Fruit fly (Drosophila melanogaster) whole organism, embryonic: Measurements from ENCODE around the gene scny.

ENCODE experiments used
- Abd-B ChIP-seq: fragments of 200-800 bp; sonication (Bioruptor generic); optimal IDR thresholded peaks from 2 replicates; lab custom pipeline; 2018; ENCODE audit warnings: missing biosample characterization, mild to moderate bottlenecking, missing genetic modification characterization, moderate library complexity
- Antp ChIP-seq: fragments of 200-800 bp; sonication (Bioruptor generic); optimal IDR thresholded peaks from 3 replicates; lab custom pipeline; 2016; ENCODE audit warnings: missing biosample characterization, missing genetic modification characterization
- Bteb2 ChIP-seq: fragments of 200-800 bp; sonication (Bioruptor generic); optimal IDR thresholded peaks from 2 replicates; lab custom pipeline; 2016; ENCODE audit warnings: missing biosample characterization, missing genetic modification characterization
- C15 ChIP-seq: fragments of 200-800 bp; sonication (Bioruptor generic); IDR thresholded peaks from 3 replicates; pipeline ENCODE4 v1.3.6; 2022; ENCODE audit warnings: missing biosample characterization, missing genetic modification characterization
- CG13624 ChIP-seq: fragments of 200-800 bp; sonication (Bioruptor generic); optimal IDR thresholded peaks from 2 replicates; lab custom pipeline; 2016; ENCODE audit warnings: missing biosample characterization, missing genetic modification characterization
- CG13775 ChIP-seq: fragments of 200-800 bp; sonication (Bioruptor generic); optimal IDR thresholded peaks from 3 replicates; lab custom pipeline; 2017; ENCODE audit warnings: missing biosample characterization, mild to moderate bottlenecking, missing genetic modification characterization
- CG14860 ChIP-seq: fragments of 200-800 bp; sonication (Bioruptor generic); IDR thresholded peaks from 3 replicates; pipeline ENCODE4 v1.3.6; 2022; ENCODE audit warnings: missing biosample characterization, missing genetic modification characterization; ENCODE audit not compliant: partially characterized antibody
- CG15696 ChIP-seq: fragments of 200-800 bp; sonication (Bioruptor generic); optimal IDR thresholded peaks from 2 replicates; lab custom pipeline; 2019; ENCODE audit warnings: missing biosample characterization, mild to moderate bottlenecking, missing genetic modification characterization, moderate library complexity
- CG16779 ChIP-seq: fragments of 200-800 bp; sonication (Bioruptor generic); IDR thresholded peaks from 2 replicates; pipeline ENCODE4 v1.3.6; 2022; ENCODE audit warnings: missing biosample characterization, missing genetic modification characterization
- CG17186 ChIP-seq: fragments of 200-800 bp; sonication (Bioruptor generic); optimal IDR thresholded peaks from 3 replicates; lab custom pipeline; 2017; ENCODE audit warnings: missing biosample characterization, missing genetic modification reagents, missing genetic modification characterization
- CG17359 ChIP-seq: fragments of 200-800 bp; sonication (Bioruptor generic); optimal IDR thresholded peaks from 3 replicates; lab custom pipeline; 2018; ENCODE audit warnings: missing biosample characterization, mild to moderate bottlenecking, missing genetic modification characterization, moderate library complexity
- CG17568 ChIP-seq: fragments of 200-800 bp; sonication (Bioruptor generic); optimal IDR thresholded peaks from 2 replicates; lab custom pipeline; 2018; ENCODE audit warnings: missing biosample characterization, mild to moderate bottlenecking, missing genetic modification characterization, moderate library complexity
- CG18011 ChIP-seq: fragments of 200-800 bp; sonication (Bioruptor generic); optimal IDR thresholded peaks from 2 replicates; lab custom pipeline; 2017; ENCODE audit warnings: missing biosample characterization, missing genetic modification characterization, mild to moderate bottlenecking, moderate library complexity, missing genotype
- CG1832 ChIP-seq: fragments of 200-800 bp; sonication (Bioruptor generic); optimal IDR thresholded peaks from 2 replicates; lab custom pipeline; 2017; ENCODE audit warnings: missing biosample characterization, mild to moderate bottlenecking, missing genetic modification characterization, inconsistent platforms
- CG3838 ChIP-seq: fragments of 200-800 bp; sonication (Bioruptor generic); optimal IDR thresholded peaks from 3 replicates; lab custom pipeline; 2016; ENCODE audit warnings: missing biosample characterization, missing genetic modification characterization
- CG42726 ChIP-seq: fragments of 200-800 bp; sonication (Bioruptor generic); IDR thresholded peaks from 2 replicates; pipeline ENCODE4 v1.3.6; 2022; ENCODE audit warnings: missing biosample characterization, missing genetic modification characterization; ENCODE audit not compliant: partially characterized antibody
- CG4360 ChIP-seq: fragments of 200-800 bp; sonication (Bioruptor generic); IDR thresholded peaks from 2 replicates; pipeline ENCODE4 v1.3.6; 2022; ENCODE audit warnings: missing biosample characterization, missing genetic modification characterization
- CG4820 ChIP-seq: fragments of 200-800 bp; sonication (Bioruptor generic); optimal IDR thresholded peaks from 3 replicates; lab custom pipeline; 2016; ENCODE audit warnings: missing biosample characterization, missing genetic modification characterization
- CG6654 ChIP-seq: fragments of 200-800 bp; sonication (Bioruptor generic); optimal IDR thresholded peaks from 2 replicates; lab custom pipeline; 2017; ENCODE audit warnings: missing biosample characterization, mild to moderate bottlenecking, missing genetic modification characterization
- CG7963 ChIP-seq: fragments of 200-800 bp; sonication (Bioruptor generic); IDR thresholded peaks from 3 replicates; pipeline ENCODE4 v1.3.6; 2022; ENCODE audit warnings: missing biosample characterization, missing genetic modification characterization; ENCODE audit not compliant: partially characterized antibody
- Deaf1 ChIP-seq: fragments of 200-800 bp; optimal IDR thresholded peaks from 3 replicates; lab custom pipeline; 2019; ENCODE audit warnings: missing biosample characterization, mild to moderate bottlenecking, missing genetic modification characterization, moderate library complexity
- Dip3 ChIP-seq: fragments of 200-800 bp; sonication (Bioruptor generic); optimal IDR thresholded peaks from 3 replicates; lab custom pipeline; 2016; ENCODE audit warnings: missing biosample characterization, missing genetic modification characterization
- Eip74EF ChIP-seq, 2 experiments: fragments of 200-800 bp in 1 of 2; fragments of >200 bp in 1 of 2; sonication (Bioruptor generic) in 1 of 2; optimal IDR thresholded peaks; 2 replicates each; lab custom pipeline; 2017 to 2019; ENCODE audit warnings: missing biosample characterization in 2 of 2, missing genetic modification characterization in 2 of 2, mild to moderate bottlenecking in 1 of 2, moderate library complexity in 1 of 2
- Hmr ChIP-seq: fragments of 200-800 bp; sonication (Bioruptor generic); optimal IDR thresholded peaks from 3 replicates; lab custom pipeline; 2017; ENCODE audit warnings: mild to moderate bottlenecking, missing biosample characterization, missing genetic modification reagents, missing genetic modification characterization
- Mes4 ChIP-seq: fragments of 200-800 bp; sonication (Bioruptor generic); optimal IDR thresholded peaks from 2 replicates; lab custom pipeline; 2016; ENCODE audit warnings: missing biosample characterization, missing genetic modification characterization
- Scr ChIP-seq: fragments of 200-800 bp; sonication (Bioruptor generic); IDR thresholded peaks from 2 replicates; pipeline ENCODE4 v1.3.6; 2022; ENCODE audit warnings: missing biosample characterization, missing genetic modification characterization; ENCODE audit not compliant: partially characterized antibody
- Side ChIP-seq: fragments of 200-800 bp; sonication (Bioruptor generic); optimal IDR thresholded peaks from 2 replicates; lab custom pipeline; 2016; ENCODE audit warnings: missing biosample characterization, missing genetic modification characterization
- ac ChIP-seq: fragments of 200-800 bp; sonication (Bioruptor generic); optimal IDR thresholded peaks from 3 replicates; lab custom pipeline; 2017; ENCODE audit warnings: missing biosample characterization, mild to moderate bottlenecking, missing genetic modification characterization
- ara ChIP-seq: fragments of 200-800 bp; sonication (Bioruptor generic); IDR thresholded peaks from 2 replicates; pipeline ENCODE4 v1.3.6; 2022; ENCODE audit warnings: missing biosample characterization, missing genetic modification characterization
- cas ChIP-seq: fragments of 200-800 bp; sonication (Bioruptor generic); IDR thresholded peaks from 2 replicates; pipeline ENCODE4 v1.3.6; 2022; ENCODE audit warnings: missing biosample characterization, missing genetic modification characterization
- cg ChIP-seq: fragments of 200-800 bp; sonication (Bioruptor generic); optimal IDR thresholded peaks from 3 replicates; lab custom pipeline; 2019; ENCODE audit warnings: missing biosample characterization, mild to moderate bottlenecking, missing genetic modification characterization, moderate library complexity
- crc ChIP-seq: fragments of 200-800 bp; sonication (Bioruptor generic); optimal IDR thresholded peaks from 2 replicates; lab custom pipeline; 2016; ENCODE audit warnings: missing biosample characterization, missing genetic modification characterization
- ftz-f1 ChIP-seq: fragments of 200-800 bp; sonication (Bioruptor generic); optimal IDR thresholded peaks from 2 replicates; lab custom pipeline; 2016; ENCODE audit warnings: missing biosample characterization, missing genetic modification characterization
- gem ChIP-seq: fragments of 200-800 bp; sonication (Bioruptor generic); optimal IDR thresholded peaks from 2 replicates; lab custom pipeline; 2019; ENCODE audit warnings: missing biosample characterization, mild to moderate bottlenecking, missing genetic modification characterization, moderate library complexity
- grau ChIP-seq: fragments of 200-800 bp; optimal IDR thresholded peaks from 3 replicates; lab custom pipeline; 2019; ENCODE audit warnings: missing biosample characterization, mild to moderate bottlenecking, missing genetic modification characterization, moderate library complexity
- gsb-n ChIP-seq: fragments of 200-800 bp; sonication (Bioruptor generic); optimal IDR thresholded peaks from 3 replicates; lab custom pipeline; 2018; ENCODE audit warnings: missing biosample characterization, mild to moderate bottlenecking, missing genetic modification characterization
- hth ChIP-seq: fragments of >200 bp; optimal IDR thresholded peaks from 2 replicates; lab custom pipeline; 2017; ENCODE audit warnings: inconsistent platforms
- inv ChIP-seq: fragments of 200-800 bp; sonication (Bioruptor generic); IDR thresholded peaks from 2 replicates; pipeline ENCODE4 v1.3.6; 2022; ENCODE audit warnings: missing biosample characterization, missing genetic modification characterization; ENCODE audit not compliant: partially characterized antibody
- knrl ChIP-seq: fragments of 200-800 bp; sonication (Bioruptor generic); IDR thresholded peaks from 3 replicates; pipeline ENCODE4 v1.3.6; 2022; ENCODE audit warnings: missing biosample characterization, missing genetic modification characterization; ENCODE audit not compliant: partially characterized antibody
- lola ChIP-seq, 3 experiments: fragments of >200 bp in 2 of 3; fragments of 200-800 bp in 1 of 3; sonication (Bioruptor generic) in 1 of 3; optimal IDR thresholded peaks; 2 replicates each; lab custom pipeline; 2017 to 2019; ENCODE audit warnings: missing biosample characterization in 3 of 3, missing genetic modification characterization in 3 of 3, mild to moderate bottlenecking in 1 of 3, moderate library complexity in 1 of 3
- nmo ChIP-seq: fragments of 200-800 bp; sonication (Bioruptor generic); optimal IDR thresholded peaks from 2 replicates; lab custom pipeline; 2018; ENCODE audit warnings: missing biosample characterization, mild to moderate bottlenecking, missing genetic modification characterization, moderate library complexity
- odd ChIP-seq: fragments of 200-800 bp; sonication (Bioruptor generic); optimal IDR thresholded peaks from 2 replicates; lab custom pipeline; 2017; ENCODE audit warnings: missing biosample characterization, mild to moderate bottlenecking, missing genetic modification characterization
- repo ChIP-seq: fragments of 200-800 bp; sonication (Bioruptor generic); optimal IDR thresholded peaks from 2 replicates; lab custom pipeline; 2016; ENCODE audit warnings: missing biosample characterization, missing genetic modification characterization
- sens ChIP-seq: fragments of 200-800 bp; sonication (Bioruptor generic); peaks from one replicate; lab custom pipeline; 2016; ENCODE audit warnings: missing biosample characterization, missing genetic modification characterization
- sisA ChIP-seq: fragments of 200-800 bp; sonication (Bioruptor generic); IDR thresholded peaks from 2 replicates; pipeline ENCODE4 v1.3.6; 2022; ENCODE audit warnings: missing biosample characterization, missing genetic modification characterization
- tna ChIP-seq: fragments of 200-800 bp; sonication (Bioruptor generic); IDR thresholded peaks from 2 replicates; pipeline ENCODE4 v1.3.6; 2022; ENCODE audit warnings: missing biosample characterization, missing genetic modification characterization; ENCODE audit not compliant: partially characterized antibody
- twi ChIP-seq: fragments of 200-800 bp; optimal IDR thresholded peaks from 2 replicates; lab custom pipeline; 2019; ENCODE audit warnings: missing biosample characterization, mild to moderate bottlenecking, missing genetic modification characterization, moderate library complexity
- zen2 ChIP-seq: fragments of 200-800 bp; sonication (Bioruptor generic); IDR thresholded peaks from 3 replicates; pipeline ENCODE4 v1.3.6; 2022; ENCODE audit warnings: missing biosample characterization, missing genetic modification characterization; ENCODE audit not compliant: partially characterized antibody

Gene scny

DNA sequence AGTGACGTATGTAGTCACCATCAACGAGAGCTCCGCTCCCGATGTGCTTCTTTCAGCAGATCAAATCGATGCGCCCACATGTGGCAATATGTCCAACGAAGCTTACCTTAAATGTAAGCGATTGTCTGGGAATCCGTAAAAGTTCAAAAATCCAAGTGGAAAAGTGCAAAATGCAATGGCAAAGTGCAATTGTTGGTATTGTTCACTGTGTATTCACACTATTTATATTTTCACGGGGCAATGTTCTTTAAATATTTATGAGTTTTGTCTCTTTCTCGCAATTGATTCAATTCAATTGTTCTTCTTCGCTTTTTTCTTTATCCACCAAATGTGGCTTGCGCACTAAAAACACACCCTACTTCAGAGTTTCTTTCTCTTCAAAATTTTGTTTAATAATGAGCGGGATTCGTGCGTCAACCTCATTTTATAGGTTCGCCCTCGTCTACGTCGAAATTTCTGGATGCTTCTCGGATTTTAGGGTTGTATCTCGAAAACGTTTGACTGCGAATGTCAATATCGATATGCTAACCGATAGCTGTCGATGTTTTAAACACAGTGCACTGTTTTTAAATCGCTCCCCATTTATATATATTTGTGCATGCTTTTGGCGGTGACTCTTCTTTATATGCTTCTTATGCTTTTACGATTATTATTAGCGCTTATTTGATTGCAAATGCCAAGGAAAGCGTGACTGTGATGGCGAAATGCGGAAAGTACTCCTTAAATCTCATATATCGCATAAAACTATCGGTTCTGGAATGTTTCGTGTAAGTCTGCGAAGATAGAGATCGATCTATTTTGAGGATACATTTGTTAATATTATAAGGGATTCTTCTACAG, 16.8 kb upstream of the scny start, which contains the start of gene DnaJ-1 (continued):
- TF ChIP-seq Antp (GFP tag; lab: Kevin White, UChicago) (no peak), CG17186 (peak; percentile 42), CG13775 (GFP tag; lab: Kevin White, UChicago) (no peak), Hmr (GFP tag; lab: Kevin White, UChicago) (peak; percentile 61), CG42726 (GFP tag; lab: Robert Waterston, UW) (peak; percentile 95), CG16779 (GFP tag; lab: Robert Waterston, UW) (no peak), cg (GFP tag; lab: Kevin White, UChicago) (no peak), Scr (GFP tag; lab: Robert Waterston, UW) (peak; percentile 98), ara (GFP tag; lab: Robert Waterston, UW) (no peak), ac (GFP tag; lab: Kevin White, UChicago) (no peak), CG17359 (tag; lab: Kevin White, UChicago) (peak; percentile 30), ftz-f1 (GFP tag; lab: Kevin White, UChicago) (no peak), cas (GFP tag; lab: Robert Waterston, UW) (no peak), hth (lab: Kevin White, UChicago) (no peak), inv (peak; percentile 98), CG7963 (GFP tag; lab: Robert Waterston, UW) (peak; percentile 95), Abd-B (GFP tag; lab: Kevin White, UChicago) (no peak), Dip3 (peak; percentile 23), zen2 (GFP tag; lab: Robert Waterston, UW) (peak; percentile 97), CG15696 (tag; lab: Kevin White, UChicago) (no peak), twi (tag; lab: Kevin White, UChicago) (no peak), CG17568 (GFP tag; lab: Kevin White, UChicago) (no peak), CG13624 (peak; percentile 22), gsb-n (no peak), Mes4 (GFP tag; lab: Kevin White, UChicago) (peak; percentile 22), CG14860 (GFP tag; lab: Robert Waterston, UW) (peak; percentile 99), grau (peak; percentile 15), CG6654 (GFP tag; lab: Kevin White, UChicago) (no peak), Deaf1 (peak; percentile 90), C15 (no peak), Eip74EF (GFP tag; optimal IDR thresholded peaks at IDR 0.05; lab: Kevin White, UChicago) (peak in 1 of 2 experiments; percentile 45), crc (GFP tag; lab: Kevin White, UChicago) (no peak), lola (GFP tag; optimal IDR thresholded peaks at IDR 0.05; lab: Kevin White, UChicago) (no peak), sisA (GFP tag; lab: Robert Waterston, UW) (no peak), nmo (GFP tag; lab: Kevin White, UChicago) (peak; percentile 60), sens (peak; percentile 82), CG1832 (no peak), CG3838 (GFP tag; lab: Kevin White, UChicago) (no peak), CG18011 (GFP tag; lab: Kevin White, UChicago) (no peak), repo (GFP tag; lab: Kevin White, UChicago) (no peak), Bteb2 (GFP tag; lab: Kevin White, UChicago) (no peak), Side (GFP tag; lab: Kevin White, UChicago) (peak; percentile 43), CG4820 (GFP tag; lab: Kevin White, UChicago) (no peak), gem (no peak), tna (GFP tag; lab: Robert Waterston, UW) (peak; percentile 94), CG4360 (GFP tag; lab: Robert Waterston, UW) (no peak), knrl (peak; percentile 99), odd (GFP tag; lab: Kevin White, UChicago) (peak; percentile 54)
